Fruit fly (Drosophila melanogaster): ENCODE data around the gene Vps15.

Gene Vps15

dm6 chr3R:9245576-9246200 lies at the start of gene Vps15 (continued):
- peak; percentile 68 for TF ChIP-seq CG17186 (GFP tag; optimal IDR thresholded peaks at IDR 0.05)
- no peak for TF ChIP-seq wek (GFP tag; optimal IDR thresholded peaks at IDR 0.05)
- peak; percentile 15 for TF ChIP-seq Ets65A (GFP tag)
- TF ChIP-seq CG7928 (GFP tag; optimal IDR thresholded peaks at IDR 0.05), result peak; percentile 32
- TF ChIP-seq CG10979 (tag; optimal IDR thresholded peaks at IDR 0.05), result peak; percentile 76
- TF ChIP-seq pros (GFP tag; optimal IDR thresholded peaks at IDR 0.05), result no peak
- TF ChIP-seq CG17361 (GFP tag; IDR thresholded peaks at IDR 0.05), result peak; percentile 73
- TF ChIP-seq usp (GFP tag; optimal IDR thresholded peaks at IDR 0.05), result no peak
- TF ChIP-seq psq (GFP tag; optimal IDR thresholded peaks at IDR 0.05), result peak; percentile 15
- peak; percentile 17 to 68 for TF ChIP-seq chif (GFP tag; optimal IDR thresholded peaks at IDR 0.05)
- TF ChIP-seq CG12299 (tag; optimal IDR thresholded peaks at IDR 0.05), result peak; percentile 77
- TF ChIP-seq HmgD (GFP tag; optimal IDR thresholded peaks at IDR 0.05), result no peak
- TF ChIP-seq amos (GFP tag; IDR thresholded peaks at IDR 0.05; ENCODE audit: partially characterized antibody), result peak; percentile 74; the same call in 1 of the 2 replicates
- TF ChIP-seq Hr3 (GFP tag; optimal IDR thresholded peaks at IDR 0.05), result peak; percentile 64
- TF ChIP-seq Trl (optimal IDR thresholded peaks at IDR 0.05), result no peak
- peak; percentile 57 for TF ChIP-seq Trl (GFP tag; optimal IDR thresholded peaks at IDR 0.05)
- peak; percentile 77; the same call in 1 of the 2 replicates for TF ChIP-seq tna (GFP tag; IDR thresholded peaks at IDR 0.05; ENCODE audit: partially characterized antibody)
- TF ChIP-seq lov (optimal IDR thresholded peaks at IDR 0.05), result no peak
- 0 out of 3 replicates have a peak, but pooled peaks have one; percentile 55 for TF ChIP-seq lov (GFP tag; IDR thresholded peaks at IDR 0.05)
- TF ChIP-seq Lhr (GFP tag; optimal IDR thresholded peaks at IDR 0.05), result peak; percentile 19
- peak; percentile 53 to 88 for TF ChIP-seq Pdp1 (GFP tag; optimal IDR thresholded peaks at IDR 0.05)
- TF ChIP-seq Drgx (GFP tag; IDR thresholded peaks at IDR 0.05), result peak; percentile 58; the same call in 1 of the 2 replicates
- TF ChIP-seq H2.0 (GFP tag; IDR thresholded peaks at IDR 0.05), result peak; percentile 48
- peak; percentile 78 for TF ChIP-seq Sry-δ (GFP tag; optimal IDR thresholded peaks at IDR 0.05)
- TF ChIP-seq Dip3 (GFP tag; optimal IDR thresholded peaks at IDR 0.05), result peak; percentile 64
- TF ChIP-seq D (optimal IDR thresholded peaks at IDR 0.05), result no peak
- TF ChIP-seq D (GFP tag; optimal IDR thresholded peaks at IDR 0.05), result peak; percentile 26
- TF ChIP-seq CG31388 (GFP tag; optimal IDR thresholded peaks at IDR 0.05), result peak; percentile 19
- peak; percentile 36 for TF ChIP-seq crc (GFP tag; optimal IDR thresholded peaks at IDR 0.05)
- TF ChIP-seq ab (GFP tag; optimal IDR thresholded peaks at IDR 0.05), result no peak
- peak; percentile 46 for TF ChIP-seq salm (tag; optimal IDR thresholded peaks at IDR 0.05)
- TF ChIP-seq Ssrp (tag; optimal IDR thresholded peaks at IDR 0.05), result peak; percentile 65
- TF ChIP-seq CG10366 (GFP tag; IDR thresholded peaks at IDR 0.05), result peak; percentile 60
- peak; percentile 8 for TF ChIP-seq kni (GFP tag; optimal IDR thresholded peaks at IDR 0.05)
- peak; percentile 31 for TF ChIP-seq cato (GFP tag; optimal IDR thresholded peaks at IDR 0.05; ENCODE audit: borderline replicate concordance)
- TF ChIP-seq HLHmδ (GFP tag; optimal IDR thresholded peaks at IDR 0.05), result no peak
- TF ChIP-seq Jarid2 (GFP tag; optimal IDR thresholded peaks at IDR 0.05), result no peak
- no peak for TF ChIP-seq CG4282 (GFP tag; optimal IDR thresholded peaks at IDR 0.05)
- no peak for TF ChIP-seq p53 (GFP tag; optimal IDR thresholded peaks at IDR 0.05)

dm6 chr3R:9287710-9288109 lies 42.0 kb upstream of the Vps15 start:
- TF ChIP-seq CG12942 (GFP tag; optimal IDR thresholded peaks at IDR 0.05), result no peak
- TF ChIP-seq Optix (GFP tag; IDR thresholded peaks at IDR 0.05), result no peak
- no peak for TF ChIP-seq sd (tag; optimal IDR thresholded peaks at IDR 0.05)
- TF ChIP-seq bigmax (GFP tag; optimal IDR thresholded peaks at IDR 0.05), result no peak
- peak; percentile 93 for TF ChIP-seq Ets65A (GFP tag)
- no peak for TF ChIP-seq sna (GFP tag; IDR thresholded peaks at IDR 0.05; ENCODE audit: partially characterized antibody)

All from whole organism, embryonic.